Worm (Caenorhabditis elegans) whole organism, late embryonic: ENCODE measurements around the gene frpr-4.

Experiments used
- K02D7.2 ChIP-seq: sonication (generic microtip); optimal IDR thresholded peaks from 2 replicates; lab custom pipeline; 2017; ENCODE audit warnings: mild to moderate bottlenecking, missing genetic modification characterization, missing compliant biosample characterization
- ahr-1 ChIP-seq: sonication (generic microtip); optimal IDR thresholded peaks from 2 replicates; lab custom pipeline; 2016; ENCODE audit warnings: missing genetic modification characterization, missing compliant biosample characterization
- ceh-48 ChIP-seq: sonication (generic microtip); optimal IDR thresholded peaks from 2 replicates; lab custom pipeline; 2016; ENCODE audit warnings: missing genetic modification characterization, inconsistent platforms, missing compliant biosample characterization
- hlh-6 ChIP-seq: sonication (generic microtip); optimal IDR thresholded peaks from 2 replicates; lab custom pipeline; 2016; ENCODE audit warnings: missing genotype, missing genetic modification characterization, missing compliant biosample characterization
- nfya-1 ChIP-seq: sonication (generic microtip); optimal IDR thresholded peaks from 2 replicates; lab custom pipeline; 2017; ENCODE audit warnings: missing genetic modification characterization, mild to moderate bottlenecking, missing compliant biosample characterization, antibody characterized with exemption, moderate library complexity
- npax-4 ChIP-seq: sonication (generic microtip); optimal IDR thresholded peaks from 2 replicates; lab custom pipeline; 2016; ENCODE audit warnings: missing genetic modification characterization, missing compliant biosample characterization
- pax-1 ChIP-seq: fragments of 150-350 bp; optimal IDR thresholded peaks from 2 replicates; lab custom pipeline; 2014; ENCODE audit warnings: missing biosample characterization, missing genetic modification characterization
- pqm-1 ChIP-seq: sonication (generic microtip); optimal IDR thresholded peaks from 2 replicates; lab custom pipeline; 2016; ENCODE audit warnings: missing genetic modification characterization, missing compliant biosample characterization
- rnt-1 ChIP-seq: sonication (generic microtip); optimal IDR thresholded peaks from 2 replicates; lab custom pipeline; 2016; ENCODE audit warnings: missing genetic modification characterization, missing compliant biosample characterization
- ttx-3 ChIP-seq: sonication (generic microtip); optimal IDR thresholded peaks from 2 replicates; lab custom pipeline; 2016; ENCODE audit warnings: missing genetic modification reagents, missing genetic modification characterization, missing compliant biosample characterization
- zip-5 ChIP-seq: sonication (generic microtip); optimal IDR thresholded peaks from 2 replicates; lab custom pipeline; 2016; ENCODE audit warnings: missing genetic modification characterization, missing compliant biosample characterization

DNA sequence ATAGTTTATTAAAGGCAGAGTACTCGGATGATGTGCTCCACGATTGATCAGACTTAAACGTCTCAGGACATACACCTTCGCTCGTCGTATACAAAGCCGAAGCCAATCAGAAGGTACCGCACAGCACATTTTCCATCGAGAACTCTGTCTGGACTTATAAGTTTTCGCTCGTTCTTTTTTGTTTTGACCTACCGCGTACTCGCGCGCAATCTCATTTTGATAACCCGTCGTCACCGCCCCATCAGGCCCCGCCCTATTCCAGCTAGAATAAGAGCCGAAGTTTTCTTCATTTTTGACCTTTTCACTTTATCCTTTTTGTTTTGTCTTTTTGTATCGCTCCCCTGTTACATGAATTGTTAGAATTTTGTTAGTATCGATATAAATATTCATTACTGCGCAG is 25.7 kb downstream of the frpr-4 start, which contains the start of gene EGAP2.2:
- TF ChIP-seq nfya-1 (tag; lab: Kevin White, UChicago): no peak
- no peak for TF ChIP-seq ceh-48 (tag; lab: Kevin White, UChicago)
- TF ChIP-seq pqm-1: no peak
- no peak for TF ChIP-seq zip-5
- TF ChIP-seq ttx-3 (tag; lab: Kevin White, UChicago): no peak
- no peak for TF ChIP-seq ahr-1
- no peak for TF ChIP-seq hlh-6 (tag; lab: Kevin White, UChicago)
- no peak for TF ChIP-seq npax-4
- TF ChIP-seq rnt-1 (tag; lab: Kevin White, UChicago): no peak
- TF ChIP-seq K02D7.2: no peak
- no peak for TF ChIP-seq pax-1 (tag; lab: Kevin White, UChicago)
